Fruit fly (Drosophila melanogaster) whole organism, embryonic: ENCODE results near the gene Fpgs1.

Experiments
- CG11398 ChIP-seq: fragments of 200-800 bp; sonication (Bioruptor generic); optimal IDR thresholded peaks from 2 replicates; lab custom pipeline; 2016; ENCODE audit warnings: missing biosample characterization, missing genetic modification characterization
- Mes4 ChIP-seq: fragments of 200-800 bp; sonication (Bioruptor generic); optimal IDR thresholded peaks from 2 replicates; lab custom pipeline; 2016; ENCODE audit warnings: missing biosample characterization, missing genetic modification characterization
- ems ChIP-seq: fragments of 200-800 bp; sonication (Bioruptor generic); optimal IDR thresholded peaks from 3 replicates; lab custom pipeline; 2016; ENCODE audit warnings: missing biosample characterization, missing genetic modification characterization
- pfk ChIP-seq: fragments of 200-800 bp; sonication (Bioruptor generic); optimal IDR thresholded peaks from 2 replicates; lab custom pipeline; 2018; ENCODE audit warnings: missing biosample characterization, mild to moderate bottlenecking, missing genetic modification characterization, moderate library complexity

DNA sequence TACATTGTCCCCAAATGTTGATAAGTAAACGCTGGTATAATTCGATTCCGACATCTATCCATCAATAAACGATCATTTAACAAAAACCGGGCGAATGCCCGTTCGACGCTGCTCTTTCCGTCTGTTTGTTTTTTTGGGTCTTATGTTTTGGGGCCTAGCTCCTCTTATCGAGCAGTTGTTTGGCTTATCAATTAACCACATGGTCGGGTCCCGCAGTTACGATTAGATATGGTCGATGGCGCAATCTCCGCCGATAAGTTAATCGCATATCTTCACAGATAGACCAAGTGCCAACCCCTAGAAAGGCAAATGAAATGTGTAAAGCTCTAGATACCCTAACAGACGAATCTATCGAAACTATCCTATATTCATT, 33.4 kb upstream of the Fpgs1 start:
- no peak for TF ChIP-seq Mes4 (GFP tag; lab: Kevin White, UChicago)
- no peak for TF ChIP-seq CG11398 (GFP tag; lab: Kevin White, UChicago)
- no peak for TF ChIP-seq pfk (GFP tag; lab: Kevin White, UChicago)
- no peak for TF ChIP-seq ems (GFP tag; lab: Kevin White, UChicago)
